Worm (Caenorhabditis elegans): Measurements from ENCODE around the gene AH6.3.

ce11 chrII:9556582-9556981 is 37.7 kb downstream of the AH6.3 start:
- TF ChIP-seq him-1 (tag; optimal IDR thresholded peaks at IDR 0.05) (no peak), dao-5 (tag; optimal IDR thresholded peaks at IDR 0.05) (no peak), W03F9.2 (tag; optimal IDR thresholded peaks at IDR 0.05) (no peak)

Data from whole organism, L4/young adult.